Fruit fly (Drosophila melanogaster): ENCODE data around the gene CG43658.
A peak's percentile ranks its signal among the peaks of the same experiment; 100 is the strongest.

Gene CG43658

dm6 chrX:17443880-17444279, 117.1 kb downstream of the CG43658 start, which contains the start of the genes CG12994 and CG46464:
CG12994 (minus strand) TSS chrX:17443994.
CG46464 (minus strand) TSS chrX:17443994.
- TF ChIP-seq CTCF (optimal IDR thresholded peaks at IDR 0.05), result no peak
- no peak for TF ChIP-seq CG8478 (optimal IDR thresholded peaks at IDR 0.05)

DNA sequence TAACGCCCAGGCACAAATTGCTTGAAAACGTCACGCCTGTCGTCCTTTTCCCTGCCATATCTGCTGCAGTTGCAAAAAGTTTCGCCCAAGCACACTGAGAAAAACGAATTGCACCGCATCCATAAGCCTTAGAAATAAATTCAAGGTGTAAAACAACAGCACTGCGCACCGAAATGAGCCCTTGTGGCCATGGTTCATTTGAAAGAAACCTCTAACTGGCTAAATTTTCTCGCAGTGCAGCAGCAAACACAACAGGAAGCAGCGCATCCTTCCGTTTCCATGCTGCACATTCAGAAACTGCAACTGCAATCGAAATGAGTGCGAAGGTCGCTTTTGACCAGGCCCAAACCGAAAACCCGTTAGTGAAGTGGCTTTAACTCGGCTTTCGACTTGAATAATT, 136.6 kb downstream of the CG43658 start:
- TF ChIP-seq CG8478 (optimal IDR thresholded peaks at IDR 0.05), result no peak
- no peak for TF ChIP-seq CTCF (optimal IDR thresholded peaks at IDR 0.05)

DNA sequence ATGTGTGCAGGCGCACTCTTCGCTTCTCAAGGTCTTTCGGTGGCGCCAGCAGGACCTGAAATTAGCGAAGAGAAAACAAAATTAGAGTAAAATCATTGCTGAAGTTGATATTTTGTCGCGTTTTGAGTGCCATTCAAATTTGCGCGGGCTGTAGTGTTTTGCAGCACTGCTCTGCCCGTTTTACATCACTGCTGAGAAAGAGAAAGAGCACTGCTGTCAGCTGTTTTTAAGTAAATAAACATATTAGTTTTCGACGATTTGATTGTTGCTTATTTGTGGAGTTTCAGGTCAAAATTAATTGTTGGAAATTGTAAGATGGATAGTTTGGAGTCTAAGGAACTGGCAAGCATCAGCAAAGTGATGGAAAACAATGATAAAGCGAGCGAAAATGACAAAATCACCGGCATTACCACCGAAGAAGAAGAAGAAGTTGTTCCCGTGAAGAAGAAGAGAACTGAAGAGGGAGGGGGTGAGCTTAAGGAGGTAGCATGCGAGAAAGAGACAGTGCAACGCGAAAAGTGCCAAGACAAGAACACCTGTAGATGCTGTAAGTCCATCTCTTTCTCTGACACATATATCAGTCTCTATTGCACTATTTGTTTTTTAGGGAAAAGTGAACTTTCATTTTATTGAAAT, 137.6 kb downstream of the CG43658 start, which contains the start of gene ENGase:
Gene ENGase, plus strand, starts transcription at position 282 of the 636 bp plus-strand sequence.
- no peak for TF ChIP-seq CTCF (optimal IDR thresholded peaks at IDR 0.05)
- no peak for TF ChIP-seq CG8478 (optimal IDR thresholded peaks at IDR 0.05)

DNA sequence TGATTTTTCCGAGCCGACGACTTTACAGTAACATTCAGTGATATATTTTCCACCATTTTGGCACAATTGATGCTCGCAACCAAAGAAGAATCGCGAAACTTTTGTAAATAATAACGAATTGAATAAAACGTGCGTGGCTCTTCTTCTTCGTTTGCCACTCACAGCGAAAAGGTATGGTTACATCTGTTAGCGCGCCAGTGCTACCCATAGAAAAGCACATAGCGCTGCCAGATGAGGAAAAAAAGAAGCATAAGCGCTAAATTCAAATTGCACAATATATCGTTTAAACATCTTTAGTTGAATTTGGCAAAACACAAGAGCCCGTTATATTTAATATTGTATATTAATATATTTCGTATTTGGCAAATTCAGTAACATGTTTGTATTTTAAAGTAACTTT, 139.0 kb downstream of the CG43658 start, which contains the start of gene CG8611:
Gene CG8611, minus strand, starts transcription at position 159 of the 400 bp plus-strand sequence.
- no peak for TF ChIP-seq CG8478 (optimal IDR thresholded peaks at IDR 0.05)
- TF ChIP-seq CTCF (optimal IDR thresholded peaks at IDR 0.05), result peak in 1 of 2 experiments; percentile 36

dm6 chrX:17407737-17408136, 153.2 kb downstream of the CG43658 start:
- TF ChIP-seq CG8478 (optimal IDR thresholded peaks at IDR 0.05) (no peak), CTCF (optimal IDR thresholded peaks at IDR 0.05) (no peak)

Measured in S2 (cell line).